Worm (Caenorhabditis elegans) whole organism, L3 larva: Measurements from ENCODE around the gene K02F3.12.

Source experiments
- ZK546.5 ChIP-seq: sonication (generic microtip); optimal IDR thresholded peaks from 2 replicates; lab custom pipeline; 2017; ENCODE audit warnings: missing biosample characterization, missing genetic modification characterization
- elt-1 ChIP-seq: fragments of 150-350 bp; optimal IDR thresholded peaks from 2 replicates; lab custom pipeline; 2014; ENCODE audit warnings: missing biosample characterization, missing genetic modification characterization
- snpc-4 ChIP-seq: fragments of 150-350 bp; optimal IDR thresholded peaks from 2 replicates; lab custom pipeline; 2014; ENCODE audit warnings: missing biosample characterization, missing genetic modification characterization
- tbx-2 ChIP-seq: sonication (generic microtip); optimal IDR thresholded peaks from 2 replicates; lab custom pipeline; 2016; ENCODE audit warnings: mild to moderate bottlenecking, missing genetic modification characterization, missing compliant biosample characterization
- ztf-11 ChIP-seq: fragments of 150-350 bp; optimal IDR thresholded peaks from 2 replicates; lab custom pipeline; 2014; ENCODE audit warnings: missing biosample characterization, missing genetic modification characterization

DNA sequence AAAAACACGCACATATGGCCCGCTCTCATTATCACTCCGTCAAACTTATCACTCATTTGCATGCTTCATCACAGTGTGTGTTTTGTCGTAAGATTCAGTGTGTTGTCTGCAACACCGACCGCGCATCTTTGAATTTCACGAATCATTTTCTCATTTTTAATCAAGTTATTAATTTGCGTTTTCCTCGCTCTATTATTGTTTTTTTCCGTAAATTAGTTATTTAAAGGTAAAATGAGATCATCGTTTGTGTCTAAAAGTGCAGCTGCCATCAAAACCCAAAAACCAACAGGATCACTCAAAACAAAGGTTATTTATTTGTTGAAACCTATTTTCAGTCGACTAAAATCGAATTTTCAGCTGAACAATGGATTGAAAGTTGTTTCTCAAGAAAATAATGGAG lies 23.3 kb downstream of the K02F3.12 start, which contains the start of the genes T24C4.5 and ucr-2.3:
- TF ChIP-seq elt-1 (tag; lab: Kevin White, UChicago) (no peak), snpc-4 (tag; lab: Kevin White, UChicago) (no peak), tbx-2 (no peak), ZK546.5 (no peak), ztf-11 (no peak)
